Fruit fly (Drosophila melanogaster): ENCODE data around the gene ArgRS.

ArgRS gene

DNA sequence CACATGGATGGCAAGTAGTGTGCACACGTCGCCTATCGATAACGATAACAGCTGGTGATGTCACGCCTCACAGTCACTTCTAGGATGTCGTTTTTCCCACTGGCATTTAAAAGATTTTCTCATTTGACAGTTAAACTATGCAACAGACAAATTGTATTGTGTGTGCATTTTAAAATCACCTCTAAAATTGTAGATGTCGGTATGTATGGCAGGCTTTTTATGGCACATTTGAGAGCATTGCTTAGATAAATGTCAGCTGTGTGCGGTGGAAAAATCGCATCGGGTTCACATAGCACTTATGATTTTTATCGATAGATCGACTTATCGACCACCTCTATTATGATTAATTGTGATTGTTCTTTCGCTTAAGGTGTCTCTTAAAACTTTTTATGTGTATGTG, at the start of gene ArgRS, which contains the start of gene CG8578:
ArgRS (minus strand) TSS at position 7 of the 400 bp plus-strand sequence.
CG8578 (plus strand) TSS at position 338 of the 400 bp plus-strand sequence.
- no peak for TF ChIP-seq ttk (optimal IDR thresholded peaks at IDR 0.05)
- no peak for TF ChIP-seq insv (optimal IDR thresholded peaks at IDR 0.05)
- TF ChIP-seq h (optimal IDR thresholded peaks at IDR 0.05): no peak
- no peak for TF ChIP-seq psq (optimal IDR thresholded peaks at IDR 0.05)
- no peak for TF ChIP-seq Myc (optimal IDR thresholded peaks at IDR 0.05)
- TF ChIP-seq Sin3A (optimal IDR thresholded peaks at IDR 0.05): no peak

dm6 chrX:15891606-15892345, 47.8 kb upstream of the ArgRS start, which contains the start of gene shi:
shi (plus strand) TSS chrX:15892116.
- TF ChIP-seq h (optimal IDR thresholded peaks at IDR 0.05) (no peak), psq (optimal IDR thresholded peaks at IDR 0.05) (no peak), Sin3A (optimal IDR thresholded peaks at IDR 0.05) (no peak), insv (optimal IDR thresholded peaks at IDR 0.05) (no peak), ttk (optimal IDR thresholded peaks at IDR 0.05) (no peak), Myc (optimal IDR thresholded peaks at IDR 0.05) (no peak)

- no peak for TF ChIP-seq Myc (optimal IDR thresholded peaks at IDR 0.05)
Measured at dm6 chrX:15889780-15890608, 46.0 kb upstream of the ArgRS start, which contains the start of the genes MSBP and CG15916. MSBP (minus strand) TSS chrX:15890109. CG15916 (plus strand) TSS chrX:15890589.

DNA sequence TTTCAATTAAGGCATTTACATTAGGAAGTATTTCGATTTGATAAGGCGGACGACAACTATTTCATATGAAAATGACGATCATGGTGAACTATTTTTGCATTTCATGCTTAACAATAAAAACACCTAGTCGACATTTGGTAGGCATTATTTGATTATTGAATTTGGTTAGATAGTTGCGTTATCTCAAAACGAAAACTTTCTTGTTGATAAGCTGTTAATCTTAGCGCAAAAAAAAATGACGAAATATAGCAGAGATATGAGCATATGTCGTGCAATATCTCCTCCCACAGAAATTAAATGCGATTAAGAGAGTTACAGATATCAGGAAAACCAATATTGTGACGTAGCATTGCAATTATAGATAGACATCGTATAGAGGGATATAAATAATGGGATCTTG, 44.8 kb upstream of the ArgRS start:
- TF ChIP-seq h (optimal IDR thresholded peaks at IDR 0.05) (no peak), psq (optimal IDR thresholded peaks at IDR 0.05) (no peak)

- TF ChIP-seq psq (optimal IDR thresholded peaks at IDR 0.05): no peak
- TF ChIP-seq Myc (optimal IDR thresholded peaks at IDR 0.05): no peak
Measured at dm6 chrX:15887247-15887616, 43.3 kb upstream of the ArgRS start, which contains the start of gene tay. tay (minus strand) TSS chrX:15887311.

DNA sequence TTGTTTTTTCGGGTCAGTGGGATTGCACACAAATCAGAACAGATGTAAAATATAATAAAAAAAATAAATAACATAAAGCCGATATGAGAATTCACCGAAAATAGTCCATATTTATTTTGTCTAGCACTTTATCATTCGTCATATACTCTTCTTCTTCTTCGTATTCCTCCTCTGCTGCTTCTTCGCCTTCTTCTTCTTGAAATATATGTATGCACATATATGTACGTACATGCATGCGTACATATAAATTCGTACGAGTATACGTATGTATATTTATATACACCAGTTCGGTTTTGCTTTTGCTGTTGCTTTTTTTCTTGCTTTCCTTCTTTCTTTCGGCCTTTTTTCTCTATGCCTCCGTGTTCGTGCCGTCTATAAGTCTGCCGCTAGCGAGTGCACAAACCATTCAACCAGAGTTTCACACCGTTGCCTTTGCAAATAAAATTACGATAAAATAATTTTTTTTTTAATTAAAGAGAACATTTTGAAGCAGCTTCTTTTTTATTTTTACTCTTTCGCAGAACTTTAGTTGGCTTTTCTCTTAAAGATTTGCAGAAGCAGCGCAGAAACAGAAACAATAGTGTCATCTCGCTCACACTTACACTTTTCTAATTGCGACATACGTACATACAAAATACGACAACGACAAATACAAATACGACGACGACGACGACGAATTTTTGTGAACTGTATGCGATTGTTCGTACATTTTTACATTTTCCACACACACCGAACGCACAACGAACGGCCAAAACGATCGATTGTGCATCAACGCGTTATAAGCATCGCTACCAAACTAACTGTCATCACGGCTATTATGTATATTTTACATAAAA, 42.7 kb upstream of the ArgRS start:
- TF ChIP-seq Myc (optimal IDR thresholded peaks at IDR 0.05) (no peak), insv (optimal IDR thresholded peaks at IDR 0.05) (no peak), psq (optimal IDR thresholded peaks at IDR 0.05) (peak; percentile 85)

DNA sequence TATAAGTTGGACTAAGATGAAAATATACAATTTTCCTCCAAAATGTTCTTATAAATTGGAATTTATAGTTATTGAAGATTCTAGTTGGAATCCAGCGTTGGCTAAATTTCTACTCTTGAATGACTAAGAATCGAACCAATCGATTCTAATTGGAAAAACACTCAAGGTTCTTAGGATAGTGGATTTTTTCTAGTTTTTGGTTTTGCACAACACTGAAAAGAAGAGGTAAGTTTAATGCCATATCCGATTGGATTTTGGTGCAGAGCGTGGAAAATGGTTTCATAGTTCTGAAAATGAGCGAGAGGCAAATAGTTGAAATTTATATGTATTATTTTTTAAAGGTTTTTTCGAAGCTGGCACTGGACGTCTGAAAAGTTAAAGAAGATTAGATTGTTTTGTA, 31.6 kb upstream of the ArgRS start:
- no peak for TF ChIP-seq Myc (optimal IDR thresholded peaks at IDR 0.05)
- no peak for TF ChIP-seq psq (optimal IDR thresholded peaks at IDR 0.05)
- TF ChIP-seq Sin3A (optimal IDR thresholded peaks at IDR 0.05): no peak
- TF ChIP-seq h (optimal IDR thresholded peaks at IDR 0.05): no peak
- no peak for TF ChIP-seq insv (optimal IDR thresholded peaks at IDR 0.05)
- no peak for TF ChIP-seq ttk (optimal IDR thresholded peaks at IDR 0.05)

DNA sequence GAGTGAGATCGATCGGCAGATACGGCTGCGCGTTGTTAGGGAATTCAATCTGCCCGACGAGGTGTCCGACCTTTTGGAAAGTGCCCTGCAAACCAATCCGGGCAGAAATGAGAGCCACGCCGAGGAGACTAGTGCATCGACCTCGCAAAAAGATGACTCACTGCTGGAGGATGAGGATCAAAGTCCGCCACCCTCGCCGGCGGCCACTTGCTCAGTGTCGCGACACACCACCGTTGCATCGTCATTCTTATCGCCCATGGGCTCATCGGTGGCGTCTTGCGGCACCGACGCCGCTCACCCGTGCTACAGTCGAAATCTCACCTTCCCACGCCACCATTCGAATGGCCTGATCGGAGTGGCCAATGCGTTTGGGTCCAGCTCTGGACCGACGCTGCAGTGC, 30.5 kb upstream of the ArgRS start:
- no peak for TF ChIP-seq ttk (optimal IDR thresholded peaks at IDR 0.05)
- TF ChIP-seq psq (optimal IDR thresholded peaks at IDR 0.05): no peak
- TF ChIP-seq insv (optimal IDR thresholded peaks at IDR 0.05): no peak
- TF ChIP-seq Sin3A (optimal IDR thresholded peaks at IDR 0.05): no peak
- TF ChIP-seq Myc (optimal IDR thresholded peaks at IDR 0.05): no peak
- no peak for TF ChIP-seq h (optimal IDR thresholded peaks at IDR 0.05)

dm6 chrX:15870777-15871757, 27.1 kb upstream of the ArgRS start:
- no peak for TF ChIP-seq h (optimal IDR thresholded peaks at IDR 0.05)
- no peak for TF ChIP-seq Sin3A (optimal IDR thresholded peaks at IDR 0.05)
- no peak for TF ChIP-seq ttk (optimal IDR thresholded peaks at IDR 0.05)
- TF ChIP-seq psq (optimal IDR thresholded peaks at IDR 0.05): no peak
- TF ChIP-seq insv (optimal IDR thresholded peaks at IDR 0.05): no peak
- TF ChIP-seq Myc (optimal IDR thresholded peaks at IDR 0.05): no peak

- TF ChIP-seq Sin3A (optimal IDR thresholded peaks at IDR 0.05) (no peak), insv (optimal IDR thresholded peaks at IDR 0.05) (no peak), psq (optimal IDR thresholded peaks at IDR 0.05) (no peak), Myc (optimal IDR thresholded peaks at IDR 0.05) (no peak), h (optimal IDR thresholded peaks at IDR 0.05) (no peak), ttk (optimal IDR thresholded peaks at IDR 0.05) (no peak)
Measured at dm6 chrX:15869843-15870242, 25.9 kb upstream of the ArgRS start, which contains the start of gene CG16952. CG16952 (plus strand) TSS chrX:15870183.

DNA sequence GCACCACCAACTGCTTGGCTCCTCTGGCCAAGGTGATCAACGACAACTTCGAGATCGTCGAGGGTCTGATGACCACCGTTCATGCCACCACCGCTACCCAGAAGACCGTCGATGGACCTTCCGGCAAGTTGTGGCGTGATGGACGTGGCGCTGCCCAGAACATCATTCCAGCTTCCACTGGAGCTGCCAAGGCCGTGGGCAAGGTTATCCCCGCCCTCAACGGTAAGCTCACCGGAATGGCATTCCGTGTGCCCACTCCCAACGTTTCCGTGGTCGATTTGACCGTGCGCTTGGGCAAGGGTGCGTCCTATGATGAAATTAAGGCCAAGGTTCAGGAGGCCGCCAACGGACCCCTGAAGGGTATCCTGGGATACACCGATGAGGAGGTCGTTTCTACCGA, 24.8 kb upstream of the ArgRS start:
- TF ChIP-seq ttk (optimal IDR thresholded peaks at IDR 0.05) (peak; percentile 81), h (optimal IDR thresholded peaks at IDR 0.05) (no peak), insv (optimal IDR thresholded peaks at IDR 0.05) (no peak)

Measured in Kc167 (cell line).